Worm (Caenorhabditis elegans): ENCODE measurements around the gene spe-17.
A peak's percentile ranks its signal among the peaks of the same experiment; 100 is the strongest.

spe-17 gene

DNA sequence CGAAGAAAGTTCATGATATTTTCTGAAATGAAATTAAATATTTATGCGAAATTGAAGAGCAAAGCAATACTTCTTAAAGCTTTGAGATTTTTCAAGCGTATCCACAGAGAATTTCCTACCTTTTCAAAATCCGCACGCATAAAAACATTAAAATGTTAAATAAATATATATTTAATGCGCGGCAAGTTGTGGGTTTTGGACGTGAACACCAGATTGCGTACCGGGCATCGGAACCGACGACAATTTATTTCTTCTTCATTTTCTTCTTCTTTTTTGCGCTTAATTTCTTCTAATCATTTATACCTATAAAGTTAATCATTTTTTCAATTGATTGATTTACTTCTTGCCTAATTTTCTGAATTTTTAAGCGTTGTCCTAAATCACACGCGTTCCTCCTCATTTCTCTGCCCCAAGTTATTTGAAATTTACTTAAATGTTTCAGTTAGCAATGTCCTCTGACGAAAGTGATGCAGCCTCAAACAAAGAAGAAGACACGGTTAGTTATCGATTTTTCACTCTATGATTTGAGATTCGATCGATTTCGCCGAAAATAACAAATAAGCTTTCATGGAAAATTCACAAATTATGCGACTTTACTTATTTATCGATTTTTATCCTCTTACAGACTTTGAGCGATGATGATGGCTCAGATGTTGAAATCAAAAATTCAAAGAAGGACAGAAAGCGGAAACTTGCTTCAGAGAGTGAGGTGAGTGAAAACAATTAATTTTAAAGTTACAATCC, 38.0 kb downstream of the spe-17 start, which contains the start of the genes bre-5 and spt-5:
TSS of gene bre-5 (minus strand) at position 167 of the 744 bp plus-strand sequence.
TSS of gene spt-5 (plus strand) at position 443 of the 744 bp plus-strand sequence.
- no peak for TF ChIP-seq C38D4.7 (GFP tag; optimal IDR thresholded peaks at IDR 0.05)
- TF ChIP-seq elt-2 (tag; optimal IDR thresholded peaks at IDR 0.05): no peak
- TF ChIP-seq zip-5 (tag; optimal IDR thresholded peaks at IDR 0.05): no peak
- TF ChIP-seq unc-3 (GFP tag; conservative IDR thresholded peaks at IDR 0.05): no peak
- TF ChIP-seq unc-3 (tag; optimal IDR thresholded peaks at IDR 0.05): no peak
- no peak for TF ChIP-seq hlh-13 (GFP tag; optimal IDR thresholded peaks at IDR 0.05)
- TF ChIP-seq ttx-3 (tag; optimal IDR thresholded peaks at IDR 0.05): no peak
- TF ChIP-seq elt-4 (tag; optimal IDR thresholded peaks at IDR 0.05): no peak
- TF ChIP-seq dmd-4 (tag; optimal IDR thresholded peaks at IDR 0.05; ENCODE audit: borderline replicate concordance): no peak

DNA sequence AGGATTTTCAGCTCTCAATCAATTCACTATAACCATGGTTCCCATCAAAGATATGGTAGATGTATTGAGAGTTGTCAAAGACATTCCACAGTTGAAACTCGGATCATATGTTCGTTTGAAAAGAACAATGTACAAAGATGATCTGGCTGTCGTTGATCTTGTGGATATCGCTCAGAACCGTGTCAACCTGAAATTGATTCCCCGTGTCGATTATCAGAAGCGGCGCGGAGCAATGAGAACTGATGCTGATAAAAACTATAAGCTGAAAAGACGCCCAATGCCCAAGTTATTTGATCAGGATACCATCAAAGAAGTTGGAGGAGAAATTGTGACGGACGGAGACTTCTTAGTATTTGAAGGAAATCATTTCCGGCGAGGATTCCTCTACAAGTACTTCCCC, 39.2 kb downstream of the spe-17 start:
- TF ChIP-seq pha-2 (tag; optimal IDR thresholded peaks at IDR 0.05) (no peak), nhr-11 (tag; optimal IDR thresholded peaks at IDR 0.05) (no peak), mec-3 (tag; optimal IDR thresholded peaks at IDR 0.05; ENCODE audit: borderline replicate concordance) (no peak), sox-2 (GFP tag; IDR thresholded peaks at IDR 0.05) (no peak), madf-2 (tag; optimal IDR thresholded peaks at IDR 0.05) (no peak), elt-2 (tag; optimal IDR thresholded peaks at IDR 0.05) (no peak), pag-3 (tag; optimal IDR thresholded peaks at IDR 0.05; ENCODE audit: borderline replicate concordance) (no peak), lin-11 (tag; optimal IDR thresholded peaks at IDR 0.05) (no peak), syd-9 (tag; optimal IDR thresholded peaks at IDR 0.05) (no peak), odd-2 (tag; optimal IDR thresholded peaks at IDR 0.05) (no peak), elt-4 (tag; optimal IDR thresholded peaks at IDR 0.05) (no peak), C08G9.2 (tag; optimal IDR thresholded peaks at IDR 0.05) (no peak), ceh-22 (tag; optimal IDR thresholded peaks at IDR 0.05) (no peak)

DNA sequence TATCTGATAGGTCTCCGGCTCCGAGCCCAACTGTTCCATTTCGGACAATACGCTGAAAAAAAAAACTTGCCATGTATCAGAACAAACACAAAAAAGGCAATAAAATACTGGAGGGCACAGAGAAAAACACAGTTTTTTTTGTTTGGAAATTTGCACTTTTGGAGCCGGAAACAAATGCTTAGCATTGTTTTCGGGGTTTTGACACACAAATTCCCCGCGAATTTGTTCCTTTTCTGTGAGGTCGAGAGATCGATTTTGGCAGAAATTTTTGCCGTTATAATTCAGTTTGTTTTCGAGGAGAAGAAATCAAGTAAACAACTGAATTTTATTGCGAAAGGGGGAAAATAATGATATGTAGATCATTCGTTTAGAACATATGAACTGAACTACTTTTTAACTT, 43.4 kb downstream of the spe-17 start, which contains the start of gene K08E4.2:
TSS of gene K08E4.2 (minus strand) at position 54 of the 400 bp plus-strand sequence.
- TF ChIP-seq ceh-2 (tag; optimal IDR thresholded peaks at IDR 0.05) (no peak), dmd-4 (tag; optimal IDR thresholded peaks at IDR 0.05; ENCODE audit: borderline replicate concordance) (no peak), nhr-11 (tag; optimal IDR thresholded peaks at IDR 0.05) (no peak), eyg-1 (tag; optimal IDR thresholded peaks at IDR 0.05) (no peak)

DNA sequence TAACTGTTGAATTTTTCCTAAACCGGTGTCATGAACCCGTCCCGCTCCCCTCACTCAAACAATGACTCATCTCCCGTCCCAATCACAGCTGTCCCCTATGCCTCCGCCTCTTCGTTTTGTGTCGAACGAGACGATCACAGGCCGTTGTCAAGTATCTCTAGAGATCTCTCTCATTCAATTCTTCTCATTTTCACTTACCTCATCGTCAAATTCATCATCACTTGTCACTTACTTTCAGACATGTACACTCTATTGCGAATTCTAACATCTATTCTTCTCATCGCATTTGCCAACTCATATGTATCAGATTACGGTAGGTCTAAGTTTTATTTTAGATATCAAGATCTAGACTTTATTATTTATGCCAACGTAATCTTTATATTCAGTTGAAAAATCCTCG, 44.3 kb downstream of the spe-17 start, which contains the start of gene K08E4.3:
TSS of gene K08E4.3 (plus strand) at position 235 of the 400 bp plus-strand sequence.
- TF ChIP-seq unc-55 (GFP tag; optimal IDR thresholded peaks at IDR 0.05) (peak; percentile 57), C08G9.2 (tag; optimal IDR thresholded peaks at IDR 0.05) (no peak)

DNA sequence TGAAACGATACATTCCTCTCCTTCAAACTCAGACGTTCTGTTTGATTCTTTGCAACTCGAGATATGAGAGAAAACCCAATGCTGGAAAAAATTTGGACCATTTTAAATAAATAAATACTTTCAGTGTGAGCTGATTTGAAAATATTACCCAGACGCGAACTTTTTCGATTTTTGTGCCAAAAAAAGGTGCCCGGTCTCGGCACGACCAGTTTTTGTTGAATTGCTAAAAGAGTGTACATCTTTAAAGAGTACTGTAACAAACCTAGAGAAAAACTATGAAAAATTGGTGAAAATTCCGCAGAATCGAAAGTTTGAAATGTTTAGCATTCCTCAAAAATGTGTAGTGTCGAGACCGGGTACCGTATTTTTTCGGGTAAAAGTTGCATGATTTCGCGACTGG, 48.0 kb downstream of the spe-17 start, which contains the start of gene K08E4.8:
TSS of gene K08E4.8 (minus strand) at position 101 of the 400 bp plus-strand sequence.
- TF ChIP-seq fax-1 (tag; optimal IDR thresholded peaks at IDR 0.05) (no peak), lin-11 (tag; optimal IDR thresholded peaks at IDR 0.05) (no peak), dmd-4 (tag; optimal IDR thresholded peaks at IDR 0.05; ENCODE audit: borderline replicate concordance) (no peak), rnt-1 (tag; optimal IDR thresholded peaks at IDR 0.05) (no peak), ceh-2 (tag; optimal IDR thresholded peaks at IDR 0.05) (no peak), ahr-1 (tag; optimal IDR thresholded peaks at IDR 0.05) (no peak), pat-9 (tag; optimal IDR thresholded peaks at IDR 0.05) (no peak), lim-6 (tag; optimal IDR thresholded peaks at IDR 0.05) (no peak), unc-3 (GFP tag; conservative IDR thresholded peaks at IDR 0.05) (no peak), unc-3 (tag; optimal IDR thresholded peaks at IDR 0.05) (no peak), ets-4 (tag; optimal IDR thresholded peaks at IDR 0.05) (no peak), ceh-14 (tag; optimal IDR thresholded peaks at IDR 0.05) (no peak), ttx-3 (tag; optimal IDR thresholded peaks at IDR 0.05) (no peak), hlh-13 (GFP tag; optimal IDR thresholded peaks at IDR 0.05) (no peak), ceh-34 (tag; optimal IDR thresholded peaks at IDR 0.05) (no peak)
